Worm (Caenorhabditis elegans) whole organism, L1 larva: ENCODE data around the gene str-94.

Experiments used
- ceh-88 ChIP-seq: fragments of 200-800 bp; sonication (Bioruptor generic); IDR thresholded peaks from 2 replicates; pipeline ENCODE4 v1.3.6; 2022; ENCODE audit warnings: missing genetic modification characterization, missing compliant biosample characterization
- grh-1 ChIP-seq: fragments of 200-800 bp; sonication (Bioruptor generic); IDR thresholded peaks from 2 replicates; pipeline ENCODE4 v1.3.6; 2022; ENCODE audit warnings: missing genetic modification reagents, missing genetic modification characterization, missing compliant biosample characterization
- lin-39 ChIP-seq: fragments of 150-350 bp; optimal IDR thresholded peaks from 2 replicates; lab custom pipeline; 2014; ENCODE audit warnings: missing biosample characterization, missing genetic modification reagents, missing genetic modification characterization
- nhr-19 ChIP-seq: fragments of 200-800 bp; sonication (Bioruptor generic); conservative IDR thresholded peaks from 2 replicates; pipeline ENCODE4 v1.3.6; 2022; ENCODE audit warnings: missing genetic modification characterization, missing compliant biosample characterization
- nhr-77 ChIP-seq: fragments of 150-350 bp; optimal IDR thresholded peaks from 2 replicates; lab custom pipeline; 2014; ENCODE audit warnings: missing biosample characterization, missing genetic modification characterization
- unc-130 ChIP-seq: fragments of 150-350 bp; optimal IDR thresholded peaks from 2 replicates; lab custom pipeline; 2017; ENCODE audit warnings: missing biosample characterization, missing genetic modification characterization, inconsistent platforms
- zag-1 ChIP-seq: fragments of 150-350 bp; optimal IDR thresholded peaks from 2 replicates; lab custom pipeline; 2014; ENCODE audit warnings: missing biosample characterization, missing genetic modification characterization

DNA sequence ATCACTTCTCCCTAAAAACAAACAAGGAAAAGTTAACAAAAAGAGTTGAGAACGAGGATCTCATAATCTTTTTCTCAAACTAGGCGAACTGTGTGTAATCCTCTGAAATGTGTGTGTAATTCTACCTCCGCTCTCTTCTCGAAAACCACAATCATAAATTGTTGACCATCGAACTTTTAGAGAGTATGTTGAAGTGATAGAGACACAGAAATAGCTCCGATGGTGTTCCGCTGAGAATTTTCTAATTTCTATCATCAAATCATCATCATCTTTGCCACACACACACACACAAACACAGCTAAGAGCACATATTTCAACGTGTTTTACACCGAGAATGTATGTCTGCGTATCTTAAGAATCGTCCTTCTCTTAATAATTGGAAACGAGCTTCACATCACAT lies 46.5 kb upstream of the str-94 start:
- no peak for TF ChIP-seq grh-1 (GFP tag; lab: Robert Waterston, UW)
- no peak for TF ChIP-seq zag-1 (tag; lab: Kevin White, UChicago)
- TF ChIP-seq ceh-88 (GFP tag; lab: Robert Waterston, UW): no peak
- TF ChIP-seq lin-39 (tag; lab: Kevin White, UChicago): no peak
- TF ChIP-seq nhr-19 (GFP tag; lab: Robert Waterston, UW): no peak
- no peak for TF ChIP-seq nhr-77 (tag; lab: Kevin White, UChicago)
- no peak for TF ChIP-seq unc-130
